Fruit fly (Drosophila melanogaster) whole organism, embryonic: ENCODE data around the gene Ir68b.
A peak's percentile ranks its signal among the peaks of the same experiment; 100 is the strongest.

ENCODE experiments used
- Bgb ChIP-seq: fragments of 200-800 bp; sonication (Bioruptor generic); IDR thresholded peaks from 2 replicates; pipeline ENCODE4 v1.3.6; 2022; ENCODE audit warnings: missing biosample characterization, missing genetic modification characterization; ENCODE audit not compliant: partially characterized antibody
- BtbVII ChIP-seq: fragments of 200-800 bp; sonication (Bioruptor generic); optimal IDR thresholded peaks from 3 replicates; lab custom pipeline; 2017; ENCODE audit warnings: missing biosample characterization, mild to moderate bottlenecking, missing genetic modification characterization
- CG10267 ChIP-seq: fragments of 200-800 bp; sonication (Bioruptor generic); optimal IDR thresholded peaks from 2 replicates; lab custom pipeline; 2018; ENCODE audit warnings: missing biosample characterization, mild to moderate bottlenecking, missing genetic modification characterization, moderate library complexity
- CG10654 ChIP-seq: fragments of 200-800 bp; sonication (Bioruptor generic); optimal IDR thresholded peaks from 2 replicates; lab custom pipeline; 2016; ENCODE audit warnings: missing biosample characterization, missing genetic modification characterization
- CG11696 ChIP-seq: fragments of 200-800 bp; sonication (Bioruptor generic); IDR thresholded peaks from 2 replicates; pipeline ENCODE4 v1.3.6; 2022; ENCODE audit warnings: missing biosample characterization, missing genetic modification characterization
- CG13296 ChIP-seq: fragments of 200-800 bp; sonication (Bioruptor generic); optimal IDR thresholded peaks from 3 replicates; lab custom pipeline; 2018; ENCODE audit warnings: missing biosample characterization, mild to moderate bottlenecking, missing genetic modification characterization
- CG13624 ChIP-seq: fragments of 200-800 bp; sonication (Bioruptor generic); optimal IDR thresholded peaks from 2 replicates; lab custom pipeline; 2016; ENCODE audit warnings: missing biosample characterization, missing genetic modification characterization
- CG14667 ChIP-seq: fragments of 200-800 bp; sonication (Bioruptor generic); IDR thresholded peaks from 2 replicates; pipeline ENCODE4 v1.3.6; 2022; ENCODE audit warnings: missing biosample characterization, missing genetic modification characterization
- CG2129 ChIP-seq: fragments of 200-800 bp; sonication (Bioruptor generic); IDR thresholded peaks from 2 replicates; pipeline ENCODE4 v1.3.6; 2022; ENCODE audit warnings: missing biosample characterization, missing genetic modification characterization; ENCODE audit not compliant: partially characterized antibody
- CG2875 ChIP-seq: fragments of 200-800 bp; sonication (Bioruptor generic); optimal IDR thresholded peaks from 2 replicates; lab custom pipeline; 2017; ENCODE audit warnings: missing biosample characterization, mild to moderate bottlenecking, missing genetic modification characterization, missing genetic modification reagents
- CG31224 ChIP-seq: fragments of 200-800 bp; sonication (Bioruptor generic); IDR thresholded peaks from 2 replicates; pipeline ENCODE4 v1.3.6; 2022; ENCODE audit warnings: missing biosample characterization, missing genetic modification characterization
- CG3163 ChIP-seq: fragments of 200-800 bp; sonication (Bioruptor generic); optimal IDR thresholded peaks from 3 replicates; lab custom pipeline; 2016; ENCODE audit warnings: missing biosample characterization, missing genetic modification characterization
- CG34224 ChIP-seq: fragments of 200-800 bp; sonication (Bioruptor generic); IDR thresholded peaks from 3 replicates; pipeline ENCODE4 v1.3.6; 2022; ENCODE audit warnings: missing biosample characterization, missing genetic modification characterization; ENCODE audit not compliant: partially characterized antibody
- CG4360 ChIP-seq: fragments of 200-800 bp; sonication (Bioruptor generic); IDR thresholded peaks from 2 replicates; pipeline ENCODE4 v1.3.6; 2022; ENCODE audit warnings: missing biosample characterization, missing genetic modification characterization
- CG43689 ChIP-seq: fragments of 200-800 bp; sonication (Bioruptor generic); IDR thresholded peaks from 2 replicates; pipeline ENCODE4 v1.3.6; 2022; ENCODE audit warnings: missing biosample characterization, missing genetic modification characterization
- CG4820 ChIP-seq: fragments of 200-800 bp; sonication (Bioruptor generic); optimal IDR thresholded peaks from 3 replicates; lab custom pipeline; 2016; ENCODE audit warnings: missing biosample characterization, missing genetic modification characterization
- CG5245 ChIP-seq: fragments of 200-800 bp; sonication (Bioruptor generic); optimal IDR thresholded peaks from 3 replicates; lab custom pipeline; 2016; ENCODE audit warnings: missing biosample characterization, missing genetic modification characterization
- CG6272 ChIP-seq: fragments of 200-800 bp; sonication (Bioruptor generic); IDR thresholded peaks from 2 replicates; pipeline ENCODE4 v1.3.6; 2022; ENCODE audit warnings: missing biosample characterization, missing genetic modification characterization
- CG7372 ChIP-seq: fragments of 200-800 bp; sonication (Bioruptor generic); IDR thresholded peaks from 2 replicates; pipeline ENCODE4 v1.3.6; 2022; ENCODE audit warnings: missing biosample characterization, missing genetic modification characterization
- CG7556 ChIP-seq: fragments of 200-800 bp; sonication (Bioruptor generic); optimal IDR thresholded peaks from 2 replicates; lab custom pipeline; 2017; ENCODE audit warnings: missing biosample characterization, mild to moderate bottlenecking, missing genetic modification characterization
- CG7839 ChIP-seq: fragments of 200-800 bp; sonication (Bioruptor generic); optimal IDR thresholded peaks from 3 replicates; lab custom pipeline; 2018; ENCODE audit warnings: missing biosample characterization, mild to moderate bottlenecking, missing genetic modification characterization, moderate library complexity
- CG8924 ChIP-seq: fragments of 200-800 bp; optimal IDR thresholded peaks from 3 replicates; lab custom pipeline; 2019; ENCODE audit warnings: missing biosample characterization, mild to moderate bottlenecking, missing genetic modification characterization, moderate library complexity
- CG9932 ChIP-seq: fragments of 200-800 bp; sonication (Bioruptor generic); IDR thresholded peaks from 2 replicates; pipeline ENCODE4 v1.3.6; 2022; ENCODE audit warnings: missing biosample characterization, missing genetic modification characterization
- CrebB ChIP-seq: fragments of 200-800 bp; sonication (Bioruptor generic); optimal IDR thresholded peaks from 3 replicates; lab custom pipeline; 2018; ENCODE audit warnings: missing biosample characterization, mild to moderate bottlenecking, missing genetic modification characterization
- D19A ChIP-seq: fragments of 200-800 bp; optimal IDR thresholded peaks from 3 replicates; lab custom pipeline; 2019; ENCODE audit warnings: missing biosample characterization, mild to moderate bottlenecking, missing genetic modification characterization, moderate library complexity
- Dfd ChIP-seq, 2 experiments: fragments of >200 bp; optimal IDR thresholded peaks; 2 replicates each; lab custom pipeline; 2017; ENCODE audit warnings: missing biosample characterization in 2 of 2, missing genetic modification characterization in 2 of 2
- Drgx ChIP-seq: fragments of 200-800 bp; sonication (Bioruptor generic); IDR thresholded peaks from 2 replicates; pipeline ENCODE4 v1.3.6; 2022; ENCODE audit warnings: missing biosample characterization, missing genetic modification characterization
- Fer1 ChIP-seq: fragments of 200-800 bp; sonication (Bioruptor generic); optimal IDR thresholded peaks from 2 replicates; lab custom pipeline; 2017; ENCODE audit warnings: missing biosample characterization, mild to moderate bottlenecking, missing genetic modification characterization
- HLH3B ChIP-seq: fragments of 200-800 bp; sonication (Bioruptor generic); IDR thresholded peaks from 2 replicates; pipeline ENCODE4 v1.3.6; 2022; ENCODE audit warnings: missing biosample characterization, missing genetic modification characterization
- Hr39 ChIP-seq: fragments of >200 bp; optimal IDR thresholded peaks from 2 replicates; lab custom pipeline; 2017
- Jarid2 ChIP-seq: fragments of 200-800 bp; sonication (Bioruptor generic); optimal IDR thresholded peaks from 3 replicates; lab custom pipeline; 2017; ENCODE audit warnings: mild to moderate bottlenecking, missing biosample characterization, missing genetic modification reagents, missing genetic modification characterization
- Lim3 ChIP-seq: fragments of 200-800 bp; sonication (Bioruptor generic); IDR thresholded peaks from 2 replicates; pipeline ENCODE4 v1.3.6; 2022; ENCODE audit warnings: missing biosample characterization, missing genetic modification characterization
- Optix ChIP-seq: fragments of 200-800 bp; sonication (Bioruptor generic); IDR thresholded peaks from 3 replicates; pipeline ENCODE4 v1.3.6; 2022; ENCODE audit warnings: missing biosample characterization, missing genetic modification characterization
- Six4 ChIP-seq: fragments of 200-800 bp; sonication (Bioruptor generic); optimal IDR thresholded peaks from 2 replicates; lab custom pipeline; 2016; ENCODE audit warnings: missing biosample characterization, missing genetic modification characterization
- Sox102F ChIP-seq: fragments of 200-800 bp; sonication (Bioruptor generic); optimal IDR thresholded peaks from 2 replicates; lab custom pipeline; 2018; ENCODE audit warnings: missing biosample characterization, mild to moderate bottlenecking, missing genetic modification characterization, moderate library complexity
- Usf ChIP-seq: fragments of 200-800 bp; sonication (Bioruptor generic); optimal IDR thresholded peaks from 2 replicates; lab custom pipeline; 2017; ENCODE audit warnings: missing genotype, missing biosample characterization, missing genetic modification characterization
- bowl ChIP-seq: fragments of 200-800 bp; sonication (Bioruptor generic); IDR thresholded peaks from 2 replicates; pipeline ENCODE4 v1.3.6; 2022; ENCODE audit warnings: missing biosample characterization, missing genetic modification characterization
- exex ChIP-seq: fragments of 200-800 bp; sonication (Bioruptor generic); optimal IDR thresholded peaks from 4 replicates; lab custom pipeline; 2018; ENCODE audit warnings: missing biosample characterization, mild to moderate bottlenecking, missing genetic modification characterization, moderate library complexity
- fd96Cb ChIP-seq: fragments of 200-800 bp; sonication (Bioruptor generic); optimal IDR thresholded peaks from 2 replicates; lab custom pipeline; 2018; ENCODE audit warnings: missing biosample characterization, mild to moderate bottlenecking, missing genetic modification characterization, moderate library complexity
- gcm2 ChIP-seq: fragments of 200-800 bp; sonication (Bioruptor generic); optimal IDR thresholded peaks from 2 replicates; lab custom pipeline; 2016; ENCODE audit warnings: missing biosample characterization, missing genetic modification characterization
- gsb ChIP-seq: fragments of 200-800 bp; sonication (Bioruptor generic); IDR thresholded peaks from 2 replicates; pipeline ENCODE4 v1.3.6; 2022; ENCODE audit warnings: missing biosample characterization, missing genetic modification characterization
- ind ChIP-seq: fragments of 200-800 bp; sonication (Bioruptor generic); optimal IDR thresholded peaks from 3 replicates; lab custom pipeline; 2016; ENCODE audit warnings: missing biosample characterization, missing genetic modification characterization
- ken ChIP-seq: fragments of 200-800 bp; sonication (Bioruptor generic); IDR thresholded peaks from 3 replicates; pipeline ENCODE4 v1.3.6; 2022; ENCODE audit warnings: missing biosample characterization, missing genetic modification characterization
- lola ChIP-seq, 3 experiments: fragments of >200 bp in 2 of 3; fragments of 200-800 bp in 1 of 3; sonication (Bioruptor generic) in 1 of 3; optimal IDR thresholded peaks; 2 replicates each; lab custom pipeline; 2017 to 2019; ENCODE audit warnings: missing biosample characterization in 3 of 3, missing genetic modification characterization in 3 of 3, mild to moderate bottlenecking in 1 of 3, moderate library complexity in 1 of 3
- maf-S ChIP-seq: fragments of 200-800 bp; sonication (Bioruptor generic); optimal IDR thresholded peaks from 2 replicates; lab custom pipeline; 2016; ENCODE audit warnings: missing biosample characterization, missing genetic modification characterization
- onecut ChIP-seq: fragments of 200-800 bp; sonication (Bioruptor generic); IDR thresholded peaks from 2 replicates; pipeline ENCODE4 v1.3.6; 2022; ENCODE audit warnings: missing biosample characterization, missing genetic modification characterization
- pnt ChIP-seq: fragments of 200-800 bp; sonication (Bioruptor generic); optimal IDR thresholded peaks from 3 replicates; lab custom pipeline; 2016; ENCODE audit warnings: missing biosample characterization, missing genetic modification characterization
- prd ChIP-seq, 3 experiments: fragments of >200 bp in 2 of 3; fragments of 200-800 bp in 1 of 3; sonication (Bioruptor generic) in 1 of 3; optimal IDR thresholded peaks in 2 of 3; IDR thresholded peaks in 1 of 3; 2 replicates in 2 of 3; 3 replicates in 1 of 3; pipeline versions ENCODE4 v1.3.6 to Lab custom; 2017 to 2022; ENCODE audit warnings: missing biosample characterization in 1 of 3, missing genetic modification characterization in 1 of 3
- slou ChIP-seq: fragments of 200-800 bp; sonication (Bioruptor generic); optimal IDR thresholded peaks from 3 replicates; lab custom pipeline; 2016; ENCODE audit warnings: missing biosample characterization, missing genetic modification characterization
- slp2 ChIP-seq: fragments of 200-800 bp; sonication (Bioruptor generic); optimal IDR thresholded peaks from 2 replicates; lab custom pipeline; 2016; ENCODE audit warnings: missing biosample characterization, missing genetic modification characterization
- so ChIP-seq: fragments of 200-800 bp; sonication (Bioruptor generic); IDR thresholded peaks from 3 replicates; pipeline ENCODE4 v1.3.6; 2022; ENCODE audit warnings: missing biosample characterization, missing genetic modification characterization
- unpg ChIP-seq: fragments of 200-800 bp; sonication (Bioruptor generic); optimal IDR thresholded peaks from 3 replicates; lab custom pipeline; 2018; ENCODE audit warnings: missing biosample characterization, mild to moderate bottlenecking, missing genetic modification characterization, moderate library complexity

Ir68b gene

dm6 chr3L:12136630-12137029, 9.4 kb upstream of the Ir68b start, which contains the start of the genes CG5645 and Atg12 (continued):
- TF ChIP-seq Drgx (GFP tag; lab: Robert Waterston, UW): no peak
- peak; percentile 77 for TF ChIP-seq Bgb (GFP tag; lab: Robert Waterston, UW)
- no peak for TF ChIP-seq CG4360 (GFP tag; lab: Robert Waterston, UW)
- peak; percentile 70 for TF ChIP-seq CG9932 (GFP tag; lab: Robert Waterston, UW)
- no peak for TF ChIP-seq BtbVII
- no peak for TF ChIP-seq Jarid2 (GFP tag; lab: Kevin White, UChicago)
- TF ChIP-seq Sox102F (GFP tag; lab: Kevin White, UChicago): peak; percentile 63
- no peak for TF ChIP-seq Dfd (GFP tag; optimal IDR thresholded peaks at IDR 0.05; lab: Kevin White, UChicago)
- TF ChIP-seq gsb (GFP tag; lab: Robert Waterston, UW): no peak
- no peak for TF ChIP-seq CG31224 (GFP tag; lab: Robert Waterston, UW)
- TF ChIP-seq CG34224 (GFP tag; lab: Robert Waterston, UW): peak; percentile 82
- peak; percentile 78 for TF ChIP-seq CG10267 (tag; lab: Kevin White, UChicago)
- peak; percentile 61 for TF ChIP-seq CG8924 (tag; lab: Kevin White, UChicago)
- TF ChIP-seq CG4820 (GFP tag; lab: Kevin White, UChicago): peak; percentile 60
- peak; percentile 66 for TF ChIP-seq HLH3B (GFP tag; lab: Robert Waterston, UW)
- TF ChIP-seq CG13624 (GFP tag; lab: Kevin White, UChicago): no peak
- TF ChIP-seq CG14667 (GFP tag; lab: Robert Waterston, UW): peak; percentile 40
- TF ChIP-seq gcm2: no peak
- no peak for TF ChIP-seq CG3163 (GFP tag; lab: Kevin White, UChicago)
- peak; percentile 68 for TF ChIP-seq Six4
- peak; percentile 11 for TF ChIP-seq maf-S (GFP tag; lab: Kevin White, UChicago)
- TF ChIP-seq slp2 (GFP tag; lab: Kevin White, UChicago): no peak
- TF ChIP-seq ind (GFP tag; lab: Kevin White, UChicago): peak; percentile 58
- peak; percentile 4 for TF ChIP-seq CrebB (tag; lab: Kevin White, UChicago)
- TF ChIP-seq CG13296 (GFP tag; lab: Kevin White, UChicago): peak; percentile 84
- no peak for TF ChIP-seq Hr39 (lab: Kevin White, UChicago)
- TF ChIP-seq slou: peak; percentile 56
- TF ChIP-seq onecut: no peak
- peak in 1 of 3 experiments; percentile 43 for TF ChIP-seq lola (GFP tag; optimal IDR thresholded peaks at IDR 0.05; lab: Kevin White, UChicago)
- TF ChIP-seq CG43689 (GFP tag; lab: Robert Waterston, UW): no peak
- TF ChIP-seq CG7372 (GFP tag; lab: Robert Waterston, UW): no peak; the same call in 1 of the 2 replicates
- no peak for TF ChIP-seq ken (GFP tag; lab: Robert Waterston, UW)
- peak; percentile 52 for TF ChIP-seq CG7556 (GFP tag; lab: Kevin White, UChicago)
- no peak for TF ChIP-seq Optix (GFP tag; lab: Robert Waterston, UW)
- TF ChIP-seq CG2875: no peak
- TF ChIP-seq pnt (GFP tag; lab: Kevin White, UChicago): no peak
- peak; percentile 62 for TF ChIP-seq fd96Cb (tag; lab: Kevin White, UChicago)
- peak; percentile 73 for TF ChIP-seq CG2129
- no peak for TF ChIP-seq CG6272 (GFP tag; lab: Robert Waterston, UW)
- no peak for TF ChIP-seq prd (optimal IDR thresholded peaks at IDR 0.05; lab: Kevin White, UChicago)
- peak; percentile 69; the same call in 2 of the 3 replicates for TF ChIP-seq prd (GFP tag; IDR thresholded peaks at IDR 0.05; lab: Robert Waterston, UW)
- TF ChIP-seq Fer1 (GFP tag; lab: Kevin White, UChicago): peak; percentile 75
- no peak for TF ChIP-seq so
- TF ChIP-seq Lim3: no peak
- peak; percentile 63 for TF ChIP-seq exex (tag; lab: Kevin White, UChicago)
- TF ChIP-seq CG7839 (tag; lab: Kevin White, UChicago): peak; percentile 54
- no peak for TF ChIP-seq Usf
- peak; percentile 73 for TF ChIP-seq unpg (GFP tag; lab: Kevin White, UChicago)
- no peak for TF ChIP-seq CG11696 (GFP tag; lab: Robert Waterston, UW)
- TF ChIP-seq bowl (GFP tag; lab: Robert Waterston, UW): no peak
- TF ChIP-seq D19A (tag; lab: Kevin White, UChicago): peak; percentile 65
- TF ChIP-seq CG5245 (GFP tag; lab: Kevin White, UChicago): no peak
- TF ChIP-seq CG10654 (GFP tag; lab: Kevin White, UChicago): peak; percentile 41
